Worm (Caenorhabditis elegans) whole organism, L4 larva: ENCODE measurements around the gene tofu-6.

Experiments used
- ces-1 ChIP-seq: fragments of 150-350 bp; sonication (generic microtip); optimal IDR thresholded peaks from 4 replicates; lab custom pipeline; 2014; ENCODE audit warnings: missing biosample characterization, missing genetic modification reagents, missing genetic modification characterization
- gei-8 ChIP-seq: fragments of 200-800 bp; sonication (Bioruptor generic); optimal IDR thresholded peaks from 2 replicates; lab custom pipeline; 2018; ENCODE audit warnings: mild to moderate bottlenecking, missing genetic modification characterization, missing compliant biosample characterization
- mdl-1 ChIP-seq, 2 experiments: fragments of 150-350 bp in 1 of 2; sonication (generic microtip) in 1 of 2; optimal IDR thresholded peaks; 2 replicates each; lab custom pipeline; 2014 to 2017; ENCODE audit warnings: missing biosample characterization in 2 of 2, missing genetic modification characterization in 2 of 2
- nhr-237 ChIP-seq: sonication (generic microtip); optimal IDR thresholded peaks from 2 replicates; lab custom pipeline; 2017; ENCODE audit warnings: missing biosample characterization, missing genetic modification characterization
- nhr-76 ChIP-seq: fragments of 150-350 bp; optimal IDR thresholded peaks from 2 replicates; lab custom pipeline; 2014; ENCODE audit warnings: missing biosample characterization, missing genetic modification characterization
- snpc-4 ChIP-seq: fragments of 150-350 bp; optimal IDR thresholded peaks from 2 replicates; lab custom pipeline; 2014; ENCODE audit warnings: missing biosample characterization, missing genetic modification characterization

ce11 chrII:5418929-5419328 lies 2.1 kb upstream of the tofu-6 start, which contains the start of gene EEED8.15:
- no peak for TF ChIP-seq nhr-76 (tag; lab: Kevin White, UChicago)
- no peak for TF ChIP-seq snpc-4 (tag; lab: Kevin White, UChicago)
- TF ChIP-seq gei-8 (GFP tag; lab: Kevin White, UChicago) = no peak
- TF ChIP-seq nhr-237 = no peak
- TF ChIP-seq mdl-1 (tag; optimal IDR thresholded peaks at IDR 0.05; lab: Kevin White, UChicago) = no peak
- TF ChIP-seq ces-1 (GFP tag; lab: Kevin White, UChicago) = no peak
